Worm (Caenorhabditis elegans) whole organism, L4 larva: ENCODE measurements around the gene col-147.

Experiments used
- D1046.2 ChIP-seq: fragments of 200-800 bp; sonication (Bioruptor generic); IDR thresholded peaks from 2 replicates; pipeline ENCODE4 v1.3.6; 2022; ENCODE audit warnings: missing genetic modification characterization, missing compliant biosample characterization
- F49E8.2 ChIP-seq: sonication (generic microtip); optimal IDR thresholded peaks from 2 replicates; lab custom pipeline; 2016; ENCODE audit warnings: missing compliant biosample characterization, mild to moderate bottlenecking, missing genetic modification characterization, borderline replicate concordance
- R02D3.7 ChIP-seq: fragments of 150-350 bp; sonication (generic microtip); optimal IDR thresholded peaks from 3 replicates; lab custom pipeline; 2014; ENCODE audit warnings: missing biosample characterization, missing genetic modification characterization
- Y75B8A.6 ChIP-seq: fragments of 200-800 bp; sonication (Bioruptor generic); IDR thresholded peaks from 2 replicates; pipeline ENCODE4 v1.3.6; 2022; ENCODE audit warnings: missing genetic modification reagents, missing genetic modification characterization, missing compliant biosample characterization
- ZK337.2 ChIP-seq: fragments of 200-800 bp; sonication (Bioruptor generic); IDR thresholded peaks from 2 replicates; pipeline ENCODE4 v1.3.6; 2022; ENCODE audit warnings: missing genetic modification reagents, missing genetic modification characterization, missing compliant biosample characterization
- ZK546.5 ChIP-seq, 2 experiments: sonication (generic microtip); optimal IDR thresholded peaks; 2 replicates each; lab custom pipeline; 2017; ENCODE audit warnings: missing biosample characterization in 2 of 2, missing genetic modification characterization in 2 of 2
- aha-1 ChIP-seq: fragments of 150-350 bp; peaks from one replicate; lab custom pipeline; 2014; ENCODE audit warnings: missing biosample characterization, missing genetic modification characterization
- ama-1 ChIP-seq: fragments of 150-350 bp; optimal IDR thresholded peaks from 2 replicates; lab custom pipeline; 2014; ENCODE audit warnings: inconsistent platforms, mixed read lengths
- ceh-20 ChIP-seq: fragments of 200-800 bp; sonication (Bioruptor generic); IDR thresholded peaks from 2 replicates; pipeline ENCODE4 v1.3.6; 2022; ENCODE audit warnings: missing genetic modification reagents, missing genetic modification characterization, missing compliant biosample characterization
- ceh-82 ChIP-seq: sonication (generic microtip); optimal IDR thresholded peaks from 2 replicates; lab custom pipeline; 2017; ENCODE audit warnings: missing biosample characterization, missing genetic modification characterization
- ces-1 ChIP-seq: fragments of 150-350 bp; sonication (generic microtip); optimal IDR thresholded peaks from 4 replicates; lab custom pipeline; 2014; ENCODE audit warnings: missing biosample characterization, missing genetic modification reagents, missing genetic modification characterization
- cey-2 ChIP-seq: sonication (generic microtip); optimal IDR thresholded peaks from 3 replicates; lab custom pipeline; 2017; ENCODE audit warnings: missing genetic modification characterization, mild to moderate bottlenecking, missing compliant biosample characterization, antibody characterized with exemption, borderline replicate concordance; ENCODE audit not compliant: insufficient read depth
- daf-12 ChIP-seq: fragments of 150-350 bp; optimal IDR thresholded peaks from 2 replicates; lab custom pipeline; 2014; ENCODE audit warnings: missing biosample characterization, missing genetic modification reagents, missing genetic modification characterization
- dmd-8 ChIP-seq: fragments of 200-800 bp; sonication (Bioruptor generic); IDR thresholded peaks from 2 replicates; pipeline ENCODE4 v1.3.6; 2022; ENCODE audit warnings: missing genetic modification characterization, missing compliant biosample characterization
- dpl-1 ChIP-seq: fragments of 150-350 bp; optimal IDR thresholded peaks from 2 replicates; lab custom pipeline; 2014; ENCODE audit warnings: missing biosample characterization, missing genetic modification reagents, missing genetic modification characterization
- egl-27 ChIP-seq: sonication (generic microtip); optimal IDR thresholded peaks from 3 replicates; lab custom pipeline; 2017; ENCODE audit warnings: missing biosample characterization, missing genetic modification reagents, missing genetic modification characterization
- egl-43 ChIP-seq: fragments of 200-800 bp; sonication (Bioruptor generic); IDR thresholded peaks from 2 replicates; pipeline ENCODE4 v1.3.6; 2022; ENCODE audit warnings: missing genetic modification reagents, missing genetic modification characterization, missing compliant biosample characterization
- gei-8 ChIP-seq: fragments of 200-800 bp; sonication (Bioruptor generic); optimal IDR thresholded peaks from 2 replicates; lab custom pipeline; 2018; ENCODE audit warnings: mild to moderate bottlenecking, missing genetic modification characterization, missing compliant biosample characterization
- hlh-30 ChIP-seq: sonication (generic microtip); optimal IDR thresholded peaks from 2 replicates; lab custom pipeline; 2017; ENCODE audit warnings: antibody characterized with exemption, mild to moderate bottlenecking, missing genetic modification characterization, missing compliant biosample characterization; ENCODE audit not compliant: insufficient read depth
- hmg-1.1 ChIP-seq: fragments of 200-800 bp; sonication (Bioruptor generic); IDR thresholded peaks from 2 replicates; pipeline ENCODE4 v1.3.6; 2022; ENCODE audit warnings: missing genetic modification reagents, missing genetic modification characterization, missing compliant biosample characterization
- jun-1 ChIP-seq: fragments of 150-350 bp; optimal IDR thresholded peaks from 2 replicates; lab custom pipeline; 2014; ENCODE audit warnings: missing biosample characterization, missing genetic modification reagents, missing genetic modification characterization
- lin-13 ChIP-seq: fragments of 150-350 bp; optimal IDR thresholded peaks from 2 replicates; lab custom pipeline; 2014; ENCODE audit warnings: missing biosample characterization, missing genetic modification reagents, missing genetic modification characterization
- lin-15B ChIP-seq: fragments of 150-350 bp; sonication (generic microtip); optimal IDR thresholded peaks from 3 replicates; lab custom pipeline; 2014; ENCODE audit warnings: missing biosample characterization, missing genetic modification characterization
- lin-39 ChIP-seq: fragments of 150-350 bp; optimal IDR thresholded peaks from 2 replicates; lab custom pipeline; 2014; ENCODE audit warnings: missing biosample characterization, missing genetic modification reagents, missing genetic modification characterization
- lsy-2 ChIP-seq, 2 experiments: fragments of 150-350 bp in 1 of 2; sonication (generic microtip) in 1 of 2; optimal IDR thresholded peaks; 2 replicates each; lab custom pipeline; 2014 to 2017; ENCODE audit warnings: missing biosample characterization in 2 of 2, missing genetic modification characterization in 2 of 2
- mdl-1 ChIP-seq, 2 experiments: fragments of 150-350 bp in 1 of 2; sonication (generic microtip) in 1 of 2; optimal IDR thresholded peaks; 2 replicates each; lab custom pipeline; 2014 to 2017; ENCODE audit warnings: missing biosample characterization in 2 of 2, missing genetic modification characterization in 2 of 2
- mdt-29 ChIP-seq: fragments of 200-800 bp; sonication (Bioruptor generic); IDR thresholded peaks from 2 replicates; pipeline ENCODE4 v1.3.6; 2022; ENCODE audit warnings: missing genetic modification reagents, missing genetic modification characterization, missing compliant biosample characterization
- mep-1 ChIP-seq: fragments of 150-350 bp; sonication (generic microtip); optimal IDR thresholded peaks from 3 replicates; lab custom pipeline; 2014; ENCODE audit warnings: missing biosample characterization, missing genetic modification characterization
- mes-2 ChIP-seq: sonication (generic microtip); optimal IDR thresholded peaks from 2 replicates; lab custom pipeline; 2016; ENCODE audit warnings: missing genotype, mild to moderate bottlenecking, missing genetic modification characterization, missing compliant biosample characterization; ENCODE audit not compliant: poor library complexity, severe bottlenecking
- mxl-3 ChIP-seq: fragments of 200-800 bp; sonication (Bioruptor generic); optimal IDR thresholded peaks from 2 replicates; lab custom pipeline; 2018; ENCODE audit warnings: mild to moderate bottlenecking, missing genetic modification characterization, missing compliant biosample characterization
- nhr-102 ChIP-seq: sonication (generic microtip); optimal IDR thresholded peaks from 2 replicates; lab custom pipeline; 2016; ENCODE audit warnings: mild to moderate bottlenecking, missing genetic modification characterization, moderate library complexity, missing compliant biosample characterization
- nhr-25 ChIP-seq: sonication (generic microtip); optimal IDR thresholded peaks from 2 replicates; lab custom pipeline; 2017; ENCODE audit warnings: missing genetic modification characterization, mild to moderate bottlenecking, missing compliant biosample characterization, antibody characterized with exemption, moderate library complexity, borderline replicate concordance; ENCODE audit not compliant: insufficient read depth
- nhr-28 ChIP-seq: fragments of 150-350 bp; optimal IDR thresholded peaks from 2 replicates; lab custom pipeline; 2014; ENCODE audit warnings: missing biosample characterization, missing genetic modification characterization
- nhr-48 ChIP-seq: sonication (generic microtip); optimal IDR thresholded peaks from 2 replicates; lab custom pipeline; 2016; ENCODE audit warnings: mild to moderate bottlenecking, missing genetic modification characterization, missing compliant biosample characterization
- nhr-6 ChIP-seq: fragments of 150-350 bp; optimal IDR thresholded peaks from 2 replicates; lab custom pipeline; 2014; ENCODE audit warnings: missing biosample characterization, missing genetic modification characterization
- pha-4 ChIP-seq, 2 experiments: fragments of 150-350 bp in 1 of 2; fragments of 200-800 bp in 1 of 2; sonication (Bioruptor generic) in 1 of 2; IDR thresholded peaks in 1 of 2; optimal IDR thresholded peaks in 1 of 2; 2 replicates each; pipeline versions ENCODE4 v1.3.6 to Lab custom; 2014 to 2022; ENCODE audit warnings: missing genetic modification characterization in 2 of 2, missing genetic modification reagents in 2 of 2, missing biosample characterization in 1 of 2, missing compliant biosample characterization in 1 of 2
- set-16 ChIP-seq: fragments of 200-800 bp; sonication (Bioruptor generic); IDR thresholded peaks from 2 replicates; pipeline ENCODE4 v1.3.6; 2022; ENCODE audit warnings: missing genetic modification reagents, missing genetic modification characterization, missing compliant biosample characterization
- skn-1 ChIP-seq: fragments of 150-350 bp; optimal IDR thresholded peaks from 2 replicates; lab custom pipeline; 2014; ENCODE audit warnings: missing biosample characterization, missing genetic modification characterization
- snpc-1.2 ChIP-seq: fragments of 200-800 bp; sonication (Bioruptor generic); IDR thresholded peaks from 2 replicates; pipeline ENCODE4 v1.3.6; 2022; ENCODE audit warnings: missing genetic modification reagents, missing genetic modification characterization, missing compliant biosample characterization
- snpc-4 ChIP-seq: fragments of 150-350 bp; optimal IDR thresholded peaks from 2 replicates; lab custom pipeline; 2014; ENCODE audit warnings: missing biosample characterization, missing genetic modification characterization
- spr-1 ChIP-seq: sonication (generic microtip); optimal IDR thresholded peaks from 2 replicates; lab custom pipeline; 2016; ENCODE audit warnings: mild to moderate bottlenecking, missing genetic modification characterization, missing compliant biosample characterization
- unc-130 ChIP-seq: sonication (generic microtip); optimal IDR thresholded peaks from 2 replicates; lab custom pipeline; 2016; ENCODE audit warnings: missing genetic modification reagents, missing genetic modification characterization, missing compliant biosample characterization
- unc-39 ChIP-seq: sonication (generic microtip); optimal IDR thresholded peaks from 2 replicates; lab custom pipeline; 2017; ENCODE audit warnings: missing biosample characterization, missing genetic modification characterization
- unc-62 ChIP-seq, 3 experiments: fragments of 150-350 bp in 1 of 3; sonication (generic microtip); optimal IDR thresholded peaks in 2 of 3; peaks in 1 of 3; 1 replicate in 1 of 3; 2 replicates in 2 of 3; lab custom pipeline; 2014 to 2017; ENCODE audit warnings: missing biosample characterization in 3 of 3, missing genetic modification characterization in 3 of 3, missing genetic modification reagents in 3 of 3, missing genotype in 1 of 3
- zag-1 ChIP-seq: fragments of 150-350 bp; optimal IDR thresholded peaks from 2 replicates; lab custom pipeline; 2014; ENCODE audit warnings: missing biosample characterization, missing genetic modification characterization
- zfp-2 ChIP-seq: sonication (generic microtip); optimal IDR thresholded peaks from 2 replicates; lab custom pipeline; 2016; ENCODE audit warnings: mild to moderate bottlenecking, missing genetic modification characterization, missing compliant biosample characterization
- zip-11 ChIP-seq: fragments of 200-800 bp; sonication (Bioruptor generic); IDR thresholded peaks from 2 replicates; pipeline ENCODE4 v1.3.6; 2022; ENCODE audit warnings: missing genetic modification characterization, missing compliant biosample characterization

col-147 gene

ce11 chrV:9583323-9583644, 49.9 kb downstream of the col-147 start, which contains the start of gene K09G1.1:
Gene K09G1.1 (plus strand): TSS chrV:9583545.
- TF ChIP-seq snpc-4 (no peak), lsy-2 (tag; optimal IDR thresholded peaks at IDR 0.05; lab: Kevin White, UChicago) (no peak), mdl-1 (tag; optimal IDR thresholded peaks at IDR 0.05; lab: Kevin White, UChicago) (no peak), ZK337.2 (GFP tag; lab: Robert Waterston, UW) (no peak), egl-27 (tag; lab: Kevin White, UChicago) (no peak), nhr-28 (tag; lab: Kevin White, UChicago) (no peak), zag-1 (tag; lab: Kevin White, UChicago) (no peak), snpc-1.2 (GFP tag; lab: Robert Waterston, UW) (no peak), nhr-25 (no peak), ceh-20 (GFP tag; lab: Robert Waterston, UW) (no peak), Y75B8A.6 (GFP tag; lab: Robert Waterston, UW) (no peak), D1046.2 (GFP tag; lab: Robert Waterston, UW) (no peak), set-16 (no peak), spr-1 (tag; lab: Kevin White, UChicago) (no peak), skn-1 (tag; lab: Kevin White, UChicago) (no peak), mep-1 (no peak), lin-15B (no peak), unc-62 (GFP tag; optimal IDR thresholded peaks at IDR 0.05 in 1 of 2; lab: Kevin White, UChicago) (no peak), unc-62 (tag; optimal IDR thresholded peaks at IDR 0.05; lab: Kevin White, UChicago) (no peak), ZK546.5 (tag; optimal IDR thresholded peaks at IDR 0.05; lab: Kevin White, UChicago) (no peak), lin-13 (GFP tag; lab: Kevin White, UChicago) (no peak)

ce11 chrV:9582594-9583322, 50.4 kb downstream of the col-147 start, which contains the start of gene rtfo-1:
Gene rtfo-1 (minus strand): TSS chrV:9582644.
- TF ChIP-seq unc-130 (GFP tag; lab: Kevin White, UChicago) (peak; percentile 5), Y75B8A.6 (GFP tag; lab: Robert Waterston, UW) (no peak), spr-1 (tag; lab: Kevin White, UChicago) (peak; percentile 45), nhr-102 (tag; lab: Kevin White, UChicago) (peak; percentile 8), pha-4 (GFP tag; IDR thresholded peaks at IDR 0.05; lab: Robert Waterston, UW) (no peak), pha-4 (tag; optimal IDR thresholded peaks at IDR 0.05; lab: Kevin White, UChicago) (peak; percentile 24), jun-1 (no peak), lsy-2 (tag; optimal IDR thresholded peaks at IDR 0.05; lab: Kevin White, UChicago) (no peak), gei-8 (GFP tag; lab: Kevin White, UChicago) (no peak), hmg-1.1 (GFP tag; lab: Robert Waterston, UW) (peak; percentile 52; the same call in 1 of the 2 replicates), F49E8.2 (tag; lab: Kevin White, UChicago) (no peak), ceh-82 (tag; lab: Kevin White, UChicago) (no peak), unc-39 (no peak), set-16 (no peak), ama-1 (lab: Kevin White, UChicago) (no peak), zip-11 (GFP tag; lab: Robert Waterston, UW) (no peak), mdt-29 (no peak), R02D3.7 (tag; lab: Kevin White, UChicago) (no peak), zfp-2 (no peak), aha-1 (no peak), cey-2 (no peak), hlh-30 (tag; lab: Kevin White, UChicago) (peak; percentile 12), mxl-3 (GFP tag; lab: Kevin White, UChicago) (no peak), daf-12 (tag; lab: Kevin White, UChicago) (no peak), snpc-4 (no peak), dpl-1 (GFP tag; lab: Kevin White, UChicago) (peak; percentile 32), mes-2 (tag; lab: Kevin White, UChicago) (peak; percentile 86), nhr-28 (tag; lab: Kevin White, UChicago) (no peak), egl-43 (GFP tag; lab: Robert Waterston, UW) (no peak), mep-1 (peak; percentile 58), nhr-48 (tag; lab: Kevin White, UChicago) (no peak), ces-1 (GFP tag; lab: Kevin White, UChicago) (no peak), dmd-8 (no peak), nhr-6 (peak; percentile 25), lin-39 (no peak)
